Worm (Caenorhabditis elegans): Measurements from ENCODE around the gene F58G1.7.

DNA sequence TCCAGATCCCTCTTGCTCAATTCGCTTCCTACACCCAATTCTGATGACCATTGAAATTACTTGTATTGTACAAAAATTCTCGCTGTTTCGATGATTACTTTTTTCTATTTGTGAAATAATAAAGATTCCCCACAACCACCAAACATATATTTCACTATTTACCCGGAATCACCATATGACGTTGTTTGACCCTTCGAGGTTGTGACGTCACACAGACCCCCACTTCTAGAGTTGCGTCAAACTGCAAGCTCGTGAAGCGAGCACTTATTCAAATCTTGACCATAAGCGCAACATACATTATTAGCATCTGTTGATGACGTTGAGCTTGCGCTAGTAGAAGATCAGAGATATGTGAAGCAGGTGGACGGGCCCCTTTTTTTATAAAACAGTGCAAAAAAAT is 44.9 kb upstream of the F58G1.7 start:
- no peak for TF ChIP-seq ztf-29 (GFP tag; IDR thresholded peaks at IDR 0.05)
- no peak for TF ChIP-seq med-1 (GFP tag; optimal IDR thresholded peaks at IDR 0.05; ENCODE audit: insufficient read depth)
- TF ChIP-seq klf-2 (GFP tag; conservative IDR thresholded peaks at IDR 0.05): no peak
- TF ChIP-seq tab-1 (GFP tag; IDR thresholded peaks at IDR 0.05): no peak
- TF ChIP-seq flt-1 (GFP tag; IDR thresholded peaks at IDR 0.05): no peak
- no peak for TF ChIP-seq ref-1 (GFP tag; conservative IDR thresholded peaks at IDR 0.05)
- TF ChIP-seq ztf-23 (GFP tag; IDR thresholded peaks at IDR 0.05): no peak
- no peak for TF ChIP-seq cog-1 (tag; optimal IDR thresholded peaks at IDR 0.05)
- no peak for TF ChIP-seq T22C8.4 (GFP tag; IDR thresholded peaks at IDR 0.05)
